Worm (Caenorhabditis elegans) whole organism, L1 larva: Measurements from ENCODE around the gene F42A10.5.

Source experiments
- C16A3.4 ChIP-seq: fragments of 150-350 bp; optimal IDR thresholded peaks from 2 replicates; lab custom pipeline; 2014; ENCODE audit warnings: missing biosample characterization, missing genetic modification characterization
- alr-1 ChIP-seq: fragments of 200-800 bp; sonication (Bioruptor generic); optimal IDR thresholded peaks from 2 replicates; lab custom pipeline; 2018; ENCODE audit warnings: borderline replicate concordance, mild to moderate bottlenecking, missing genetic modification characterization, missing compliant biosample characterization
- blmp-1 ChIP-seq: fragments of 150-350 bp; optimal IDR thresholded peaks from 2 replicates; lab custom pipeline; 2014; ENCODE audit warnings: missing biosample characterization, missing genetic modification characterization
- ceh-63 ChIP-seq: fragments of 200-800 bp; sonication (Bioruptor generic); optimal IDR thresholded peaks from 2 replicates; lab custom pipeline; 2018; ENCODE audit warnings: mild to moderate bottlenecking, missing genetic modification characterization, missing compliant biosample characterization
- ceh-8 ChIP-seq: fragments of 200-800 bp; sonication (Bioruptor generic); optimal IDR thresholded peaks from 2 replicates; lab custom pipeline; 2018; ENCODE audit warnings: mild to moderate bottlenecking, missing genetic modification characterization, moderate library complexity, missing compliant biosample characterization
- ceh-82 ChIP-seq, 3 experiments: fragments of 150-350 bp in 1 of 3; sonication (generic microtip) in 2 of 3; optimal IDR thresholded peaks; 2 replicates each; lab custom pipeline; 2014 to 2017; ENCODE audit warnings: missing biosample characterization in 3 of 3, missing genetic modification characterization in 3 of 3
- ceh-88 ChIP-seq: fragments of 200-800 bp; sonication (Bioruptor generic); IDR thresholded peaks from 2 replicates; pipeline ENCODE4 v1.3.6; 2022; ENCODE audit warnings: missing genetic modification characterization, missing compliant biosample characterization
- ceh-90 ChIP-seq: sonication (generic microtip); optimal IDR thresholded peaks from 2 replicates; lab custom pipeline; 2016; ENCODE audit warnings: missing genetic modification characterization, missing compliant biosample characterization
- dpl-1 ChIP-seq, 3 experiments: fragments of 150-350 bp in 2 of 3; sonication (generic microtip) in 1 of 3; optimal IDR thresholded peaks; 2 replicates each; lab custom pipeline; 2014 to 2017; ENCODE audit warnings: missing biosample characterization in 3 of 3, missing genetic modification characterization in 3 of 3, missing genetic modification reagents in 3 of 3
- efl-1 ChIP-seq, 4 experiments: fragments of 150-350 bp; optimal IDR thresholded peaks in 3 of 4; peaks in 1 of 4; 1 replicate in 1 of 4; 2 replicates in 3 of 4; lab custom pipeline; 2014; ENCODE audit warnings: missing biosample characterization in 2 of 4, missing genetic modification characterization in 2 of 4, missing genetic modification reagents in 2 of 4
- efl-3 ChIP-seq: fragments of 200-800 bp; sonication (Bioruptor generic); optimal IDR thresholded peaks from 2 replicates; lab custom pipeline; 2018; ENCODE audit warnings: mild to moderate bottlenecking, missing genetic modification characterization, missing compliant biosample characterization
- egl-27 ChIP-seq, 2 experiments: fragments of 150-350 bp in 1 of 2; sonication (generic microtip); optimal IDR thresholded peaks; 3 replicates each; lab custom pipeline; 2017 to 2018; ENCODE audit warnings: missing biosample characterization in 2 of 2, missing genetic modification characterization in 2 of 2, missing genetic modification reagents in 2 of 2
- elt-2 ChIP-seq: sonication (generic microtip); optimal IDR thresholded peaks from 2 replicates; lab custom pipeline; 2016; ENCODE audit warnings: missing genetic modification characterization, mild to moderate bottlenecking, inconsistent platforms, missing compliant biosample characterization, missing genetic modification reagents
- elt-3 ChIP-seq, 6 experiments: fragments of 150-350 bp in 1 of 6; sonication (generic microtip); optimal IDR thresholded peaks; 2 replicates each; lab custom pipeline; 2017 to 2018; ENCODE audit warnings: missing biosample characterization in 6 of 6, missing genetic modification characterization in 6 of 6, inconsistent platforms in 1 of 6
- ets-5 ChIP-seq: fragments of 200-800 bp; sonication (Bioruptor generic); IDR thresholded peaks from 2 replicates; pipeline ENCODE4 v1.3.6; 2022; ENCODE audit warnings: missing genetic modification characterization, missing compliant biosample characterization
- fkh-4 ChIP-seq: sonication (generic microtip); optimal IDR thresholded peaks from 2 replicates; lab custom pipeline; 2016; ENCODE audit warnings: missing compliant biosample characterization, missing genetic modification characterization, borderline replicate concordance
- grh-1 ChIP-seq: fragments of 200-800 bp; sonication (Bioruptor generic); IDR thresholded peaks from 2 replicates; pipeline ENCODE4 v1.3.6; 2022; ENCODE audit warnings: missing genetic modification reagents, missing genetic modification characterization, missing compliant biosample characterization
- jun-1 ChIP-seq: fragments of 150-350 bp; optimal IDR thresholded peaks from 2 replicates; lab custom pipeline; 2014; ENCODE audit warnings: missing biosample characterization, missing genetic modification reagents, missing genetic modification characterization
- lin-13 ChIP-seq: fragments of 150-350 bp; optimal IDR thresholded peaks from 2 replicates; lab custom pipeline; 2014; ENCODE audit warnings: missing biosample characterization, missing genetic modification reagents, missing genetic modification characterization
- lin-14 ChIP-seq: fragments of 200-800 bp; sonication (Bioruptor generic); optimal IDR thresholded peaks from 2 replicates; lab custom pipeline; 2018; ENCODE audit warnings: mild to moderate bottlenecking, missing genetic modification characterization, moderate library complexity, missing compliant biosample characterization
- lin-35 ChIP-seq, 2 experiments: fragments of 150-350 bp; optimal IDR thresholded peaks; 2 replicates each; lab custom pipeline; 2014; ENCODE audit warnings: missing biosample characterization in 2 of 2, missing genetic modification characterization in 2 of 2, missing genetic modification reagents in 2 of 2
- lsy-2 ChIP-seq, 2 experiments: fragments of 150-350 bp; optimal IDR thresholded peaks; 2 replicates each; lab custom pipeline; 2014; ENCODE audit warnings: missing biosample characterization in 2 of 2, missing genetic modification characterization in 2 of 2
- mdl-1 ChIP-seq, 2 experiments: fragments of 150-350 bp; optimal IDR thresholded peaks; 2 replicates each; lab custom pipeline; 2014 to 2017; ENCODE audit warnings: missing biosample characterization in 2 of 2, missing genetic modification characterization in 2 of 2, inconsistent platforms in 1 of 2
- mef-2 ChIP-seq: fragments of 150-350 bp; optimal IDR thresholded peaks from 2 replicates; lab custom pipeline; 2014; ENCODE audit warnings: missing biosample characterization, missing genetic modification characterization
- mep-1 ChIP-seq: fragments of 150-350 bp; optimal IDR thresholded peaks from 2 replicates; lab custom pipeline; 2014; ENCODE audit warnings: missing biosample characterization, missing genetic modification characterization
- nhr-11 ChIP-seq: fragments of 150-350 bp; optimal IDR thresholded peaks from 2 replicates; lab custom pipeline; 2014; ENCODE audit warnings: missing biosample characterization, missing genetic modification characterization
- nhr-12 ChIP-seq: sonication (generic microtip); optimal IDR thresholded peaks from 2 replicates; lab custom pipeline; 2017; ENCODE audit warnings: missing biosample characterization, missing genetic modification characterization
- nhr-19 ChIP-seq: fragments of 200-800 bp; sonication (Bioruptor generic); conservative IDR thresholded peaks from 2 replicates; pipeline ENCODE4 v1.3.6; 2022; ENCODE audit warnings: missing genetic modification characterization, missing compliant biosample characterization
- nhr-20 ChIP-seq: sonication (generic microtip); optimal IDR thresholded peaks from 2 replicates; lab custom pipeline; 2016; ENCODE audit warnings: mild to moderate bottlenecking, missing genetic modification characterization, missing compliant biosample characterization
- nhr-47 ChIP-seq: sonication (generic microtip); optimal IDR thresholded peaks from 2 replicates; lab custom pipeline; 2016; ENCODE audit warnings: mild to moderate bottlenecking, missing genetic modification characterization, moderate library complexity, missing compliant biosample characterization
- nhr-71 ChIP-seq: sonication (generic microtip); optimal IDR thresholded peaks from 2 replicates; lab custom pipeline; 2016; ENCODE audit warnings: mild to moderate bottlenecking, missing genetic modification characterization, moderate library complexity, missing compliant biosample characterization
- nhr-85 ChIP-seq: sonication (generic microtip); peaks from one replicate; lab custom pipeline; 2016; ENCODE audit warnings: missing genetic modification characterization, inconsistent platforms, missing compliant biosample characterization
- nhr-90 ChIP-seq: sonication (generic microtip); optimal IDR thresholded peaks from 2 replicates; lab custom pipeline; 2016; ENCODE audit warnings: mild to moderate bottlenecking, missing genetic modification characterization, missing compliant biosample characterization; ENCODE audit not compliant: poor library complexity
- pqm-1 ChIP-seq: sonication (generic microtip); optimal IDR thresholded peaks from 3 replicates; lab custom pipeline; 2017; ENCODE audit warnings: missing biosample characterization, missing genetic modification characterization
- rnt-1 ChIP-seq: sonication (generic microtip); optimal IDR thresholded peaks from 2 replicates; lab custom pipeline; 2016; ENCODE audit warnings: mild to moderate bottlenecking, missing genetic modification characterization, moderate library complexity, missing compliant biosample characterization
- snu-23 ChIP-seq: sonication (generic microtip); optimal IDR thresholded peaks from 2 replicates; lab custom pipeline; 2016; ENCODE audit warnings: missing genetic modification characterization, missing compliant biosample characterization
- sox-4 ChIP-seq: sonication (generic microtip); optimal IDR thresholded peaks from 2 replicates; lab custom pipeline; 2016; ENCODE audit warnings: missing genetic modification characterization, missing compliant biosample characterization
- swsn-7 ChIP-seq: sonication (generic microtip); optimal IDR thresholded peaks from 2 replicates; lab custom pipeline; 2016; ENCODE audit warnings: missing genetic modification characterization, missing compliant biosample characterization
- tbx-2 ChIP-seq: sonication (generic microtip); optimal IDR thresholded peaks from 2 replicates; lab custom pipeline; 2016; ENCODE audit warnings: missing genetic modification characterization, missing compliant biosample characterization
- unc-130 ChIP-seq: fragments of 150-350 bp; optimal IDR thresholded peaks from 2 replicates; lab custom pipeline; 2017; ENCODE audit warnings: missing biosample characterization, missing genetic modification characterization, inconsistent platforms
- unc-86 ChIP-seq: sonication (generic microtip); optimal IDR thresholded peaks from 2 replicates; lab custom pipeline; 2016; ENCODE audit warnings: missing genetic modification characterization, missing compliant biosample characterization
- unc-98 ChIP-seq: fragments of 200-800 bp; sonication (Bioruptor generic); IDR thresholded peaks from 2 replicates; pipeline ENCODE4 v1.3.6; 2022; ENCODE audit warnings: missing genetic modification characterization, missing compliant biosample characterization
- zip-4 ChIP-seq: fragments of 200-800 bp; sonication (Bioruptor generic); optimal IDR thresholded peaks from 2 replicates; lab custom pipeline; 2018; ENCODE audit warnings: mild to moderate bottlenecking, missing genetic modification characterization, moderate library complexity, missing compliant biosample characterization
- ztf-4 ChIP-seq: fragments of 150-350 bp; optimal IDR thresholded peaks from 2 replicates; lab custom pipeline; 2014; ENCODE audit warnings: missing biosample characterization, missing genetic modification characterization

F42A10.5 gene

ce11 chrIII:6145309-6145708 lies 28.0 kb downstream of the F42A10.5 start:
- TF ChIP-seq rnt-1 (tag; lab: Kevin White, UChicago) (peak; percentile 5), ceh-88 (GFP tag; lab: Robert Waterston, UW) (no peak), dpl-1 (GFP tag; optimal IDR thresholded peaks at IDR 0.05; lab: Kevin White, UChicago) (peak in 1 of 3 experiments; percentile 12), nhr-71 (peak; percentile 55), mdl-1 (tag; optimal IDR thresholded peaks at IDR 0.05; lab: Kevin White, UChicago) (peak in 1 of 2 experiments; percentile 55), nhr-85 (tag; lab: Kevin White, UChicago) (peak; percentile 88), zip-4 (GFP tag; lab: Kevin White, UChicago) (no peak), nhr-20 (tag; lab: Kevin White, UChicago) (peak; percentile 74), unc-130 (tag; lab: Kevin White, UChicago) (peak; percentile 38), egl-27 (tag; optimal IDR thresholded peaks at IDR 0.05; lab: Kevin White, UChicago) (no peak), lsy-2 (tag; optimal IDR thresholded peaks at IDR 0.05; lab: Kevin White, UChicago) (peak in 1 of 2 experiments; percentile 4), lin-35 (GFP tag; optimal IDR thresholded peaks at IDR 0.05; lab: Kevin White, UChicago) (peak in 1 of 2 experiments; percentile 45), nhr-90 (tag; lab: Kevin White, UChicago) (peak; percentile 65), lin-14 (GFP tag; lab: Kevin White, UChicago) (peak; percentile 46), unc-98 (GFP tag; lab: Robert Waterston, UW) (no peak), efl-1 (optimal IDR thresholded peaks at IDR 0.05; lab: Kevin White, UChicago) (no peak), efl-1 (GFP tag; optimal IDR thresholded peaks at IDR 0.05 in 1 of 2; lab: Kevin White, UChicago) (peak in 1 of 2 experiments; percentile 72), snu-23 (GFP tag; lab: Kevin White, UChicago) (peak; percentile 37), alr-1 (tag; lab: Kevin White, UChicago) (no peak), C16A3.4 (tag; lab: Kevin White, UChicago) (peak; percentile 33), nhr-19 (GFP tag; lab: Robert Waterston, UW) (peak; percentile 67), nhr-47 (tag; lab: Kevin White, UChicago) (peak; percentile 16), mep-1 (tag; lab: Kevin White, UChicago) (peak; percentile 45), fkh-4 (tag; lab: Kevin White, UChicago) (no peak), blmp-1 (tag; lab: Kevin White, UChicago) (peak; percentile 73), ets-5 (GFP tag; lab: Robert Waterston, UW) (no peak), elt-3 (tag; optimal IDR thresholded peaks at IDR 0.05; lab: Kevin White, UChicago) (peak in 5 of 6 experiments; percentile 40 to 90 (median 79)), unc-86 (tag; lab: Kevin White, UChicago) (no peak), tbx-2 (tag; lab: Kevin White, UChicago) (peak; percentile 50)
- TF ChIP-seq, all 84 proteins: peak for 20

ce11 chrIII:6144390-6144962 lies 28.8 kb downstream of the F42A10.5 start:
- TF ChIP-seq nhr-90 (tag; lab: Kevin White, UChicago) (peak; percentile 9), lin-14 (GFP tag; lab: Kevin White, UChicago) (peak; percentile 21), ceh-82 (tag; optimal IDR thresholded peaks at IDR 0.05; lab: Kevin White, UChicago) (no peak), nhr-71 (peak; percentile 44), ceh-90 (tag; lab: Kevin White, UChicago) (no peak), elt-2 (tag; lab: Kevin White, UChicago) (no peak), unc-86 (tag; lab: Kevin White, UChicago) (no peak), snu-23 (GFP tag; lab: Kevin White, UChicago) (peak; percentile 42), unc-130 (tag; lab: Kevin White, UChicago) (peak; percentile 41), nhr-11 (tag; lab: Kevin White, UChicago) (no peak), elt-3 (tag; optimal IDR thresholded peaks at IDR 0.05; lab: Kevin White, UChicago) (peak in 3 of 6 experiments; percentile 40 to 91 (median 52)), C16A3.4 (tag; lab: Kevin White, UChicago) (peak; percentile 6), lin-13 (GFP tag; lab: Kevin White, UChicago) (peak; percentile 9), nhr-47 (tag; lab: Kevin White, UChicago) (no peak), dpl-1 (GFP tag; optimal IDR thresholded peaks at IDR 0.05; lab: Kevin White, UChicago) (no peak), mef-2 (no peak), swsn-7 (tag; lab: Kevin White, UChicago) (no peak), mdl-1 (tag; optimal IDR thresholded peaks at IDR 0.05; lab: Kevin White, UChicago) (peak in 1 of 2 experiments; percentile 71), blmp-1 (tag; lab: Kevin White, UChicago) (peak; percentile 86), nhr-20 (tag; lab: Kevin White, UChicago) (peak; percentile 1), efl-3 (GFP tag; lab: Kevin White, UChicago) (no peak), lin-35 (GFP tag; optimal IDR thresholded peaks at IDR 0.05; lab: Kevin White, UChicago) (peak in 1 of 2 experiments; percentile 30), lsy-2 (tag; optimal IDR thresholded peaks at IDR 0.05; lab: Kevin White, UChicago) (peak in 1 of 2 experiments; percentile 65), pqm-1 (tag; lab: Kevin White, UChicago) (no peak), nhr-85 (tag; lab: Kevin White, UChicago) (peak; percentile 76), ztf-4 (tag; lab: Kevin White, UChicago) (no peak), ets-5 (GFP tag; lab: Robert Waterston, UW) (no peak), sox-4 (tag; lab: Kevin White, UChicago) (no peak), ceh-63 (no peak), alr-1 (tag; lab: Kevin White, UChicago) (no peak), ceh-8 (GFP tag; lab: Kevin White, UChicago) (no peak), nhr-12 (tag; lab: Kevin White, UChicago) (no peak), rnt-1 (tag; lab: Kevin White, UChicago) (peak; percentile 75), jun-1 (peak; percentile 28), grh-1 (GFP tag; lab: Robert Waterston, UW) (no peak)
